Worm (Caenorhabditis elegans) whole organism, mixed stage, embryonic: Measurements from ENCODE around the gene panl-3.

Experiments used
- M03D4.4 ChIP-seq: sonication (generic microtip); optimal IDR thresholded peaks from 2 replicates; lab custom pipeline; 2017; ENCODE audit warnings: mild to moderate bottlenecking, missing genetic modification characterization, missing compliant biosample characterization
- bed-3 ChIP-seq: fragments of 200-800 bp; sonication (Bioruptor generic); optimal IDR thresholded peaks from 3 replicates; lab custom pipeline; 2018; ENCODE audit warnings: mild to moderate bottlenecking, missing genetic modification characterization, moderate library complexity, missing compliant biosample characterization
- blmp-1 ChIP-seq: fragments of 150-350 bp; optimal IDR thresholded peaks from 2 replicates; lab custom pipeline; 2014; ENCODE audit warnings: missing biosample characterization, missing genetic modification characterization
- ceh-39 ChIP-seq: fragments of 150-350 bp; optimal IDR thresholded peaks from 2 replicates; lab custom pipeline; 2014; ENCODE audit warnings: missing biosample characterization, missing genetic modification characterization
- ceh-83 ChIP-seq: fragments of 200-800 bp; sonication (Bioruptor generic); optimal IDR thresholded peaks from 2 replicates; lab custom pipeline; 2018; ENCODE audit warnings: mild to moderate bottlenecking, missing genetic modification characterization, missing compliant biosample characterization
- cnd-1 ChIP-seq: fragments of 200-800 bp; sonication (Bioruptor generic); optimal IDR thresholded peaks from 2 replicates; lab custom pipeline; 2018; ENCODE audit warnings: mild to moderate bottlenecking, missing genetic modification characterization, missing compliant biosample characterization
- elt-1 ChIP-seq: sonication (generic microtip); optimal IDR thresholded peaks from 2 replicates; lab custom pipeline; 2017; ENCODE audit warnings: missing genetic modification characterization, mild to moderate bottlenecking, missing compliant biosample characterization, antibody characterized with exemption, moderate library complexity, borderline replicate concordance; ENCODE audit not compliant: insufficient read depth
- elt-3 ChIP-seq: fragments of 150-350 bp; optimal IDR thresholded peaks from 2 replicates; lab custom pipeline; 2014; ENCODE audit warnings: missing biosample characterization, missing genetic modification characterization
- flh-1 ChIP-seq: fragments of 200-800 bp; sonication (Bioruptor generic); optimal IDR thresholded peaks from 2 replicates; lab custom pipeline; 2018; ENCODE audit warnings: mild to moderate bottlenecking, missing genetic modification characterization, moderate library complexity, missing compliant biosample characterization
- ham-2 ChIP-seq: fragments of 200-800 bp; sonication (Bioruptor generic); optimal IDR thresholded peaks from 2 replicates; lab custom pipeline; 2018; ENCODE audit warnings: mild to moderate bottlenecking, missing genetic modification characterization, missing compliant biosample characterization
- hlh-1 ChIP-seq: fragments of 150-350 bp; optimal IDR thresholded peaks from 2 replicates; lab custom pipeline; 2014; ENCODE audit warnings: missing biosample characterization, missing genetic modification reagents, missing genetic modification characterization
- lin-13 ChIP-seq: fragments of 150-350 bp; optimal IDR thresholded peaks from 2 replicates; lab custom pipeline; 2014; ENCODE audit warnings: missing biosample characterization, missing genetic modification characterization
- lin-32 ChIP-seq: fragments of 200-800 bp; sonication (Bioruptor generic); optimal IDR thresholded peaks from 2 replicates; lab custom pipeline; 2018; ENCODE audit warnings: mild to moderate bottlenecking, missing genetic modification characterization, missing compliant biosample characterization
- lsy-2 ChIP-seq: fragments of 150-350 bp; optimal IDR thresholded peaks from 2 replicates; lab custom pipeline; 2014; ENCODE audit warnings: missing biosample characterization, missing genetic modification characterization
- mep-1 ChIP-seq: fragments of 150-350 bp; optimal IDR thresholded peaks from 2 replicates; lab custom pipeline; 2017; ENCODE audit warnings: missing biosample characterization, missing genetic modification reagents, missing genetic modification characterization, inconsistent platforms
- mls-2 ChIP-seq: sonication (generic microtip); optimal IDR thresholded peaks from 2 replicates; lab custom pipeline; 2016; ENCODE audit warnings: mild to moderate bottlenecking, missing genetic modification characterization, moderate library complexity, missing compliant biosample characterization
- nhr-12 ChIP-seq: fragments of 150-350 bp; optimal IDR thresholded peaks from 2 replicates; lab custom pipeline; 2014; ENCODE audit warnings: missing biosample characterization, missing genetic modification characterization
- nhr-2 ChIP-seq: fragments of 150-350 bp; optimal IDR thresholded peaks from 2 replicates; lab custom pipeline; 2014; ENCODE audit warnings: missing biosample characterization, missing genetic modification characterization
- nhr-237 ChIP-seq: fragments of 150-350 bp; optimal IDR thresholded peaks from 2 replicates; lab custom pipeline; 2014; ENCODE audit warnings: missing biosample characterization, missing genetic modification characterization
- nhr-28 ChIP-seq: fragments of 150-350 bp; optimal IDR thresholded peaks from 2 replicates; lab custom pipeline; 2014; ENCODE audit warnings: missing biosample characterization, missing genetic modification characterization
- nhr-76 ChIP-seq: sonication (generic microtip); optimal IDR thresholded peaks from 2 replicates; lab custom pipeline; 2017; ENCODE audit warnings: missing biosample characterization, missing genetic modification characterization
- pha-4 ChIP-seq: fragments of 150-350 bp; optimal IDR thresholded peaks from 2 replicates; lab custom pipeline; 2018; ENCODE audit warnings: missing biosample characterization, missing genetic modification reagents, missing genetic modification characterization
- sem-2 ChIP-seq: fragments of 200-800 bp; sonication (Bioruptor generic); optimal IDR thresholded peaks from 2 replicates; lab custom pipeline; 2018; ENCODE audit warnings: mild to moderate bottlenecking, missing genetic modification characterization, missing compliant biosample characterization
- sptf-1 ChIP-seq: sonication (generic microtip); optimal IDR thresholded peaks from 2 replicates; lab custom pipeline; 2017; ENCODE audit warnings: mild to moderate bottlenecking, missing genetic modification characterization, moderate library complexity, missing compliant biosample characterization
- tbx-8 ChIP-seq: fragments of 200-800 bp; sonication (Bioruptor generic); optimal IDR thresholded peaks from 2 replicates; lab custom pipeline; 2018; ENCODE audit warnings: mild to moderate bottlenecking, missing genetic modification characterization, moderate library complexity, missing compliant biosample characterization
- unc-120 ChIP-seq: sonication (generic microtip); optimal IDR thresholded peaks from 2 replicates; lab custom pipeline; 2017; ENCODE audit warnings: missing genetic modification characterization, missing compliant biosample characterization; ENCODE audit not compliant: poor library complexity, severe bottlenecking
- unc-39 ChIP-seq: fragments of 150-350 bp; optimal IDR thresholded peaks from 2 replicates; lab custom pipeline; 2014; ENCODE audit warnings: missing biosample characterization, missing genetic modification characterization
- zip-8 ChIP-seq: fragments of 150-350 bp; optimal IDR thresholded peaks from 2 replicates; lab custom pipeline; 2014; ENCODE audit warnings: missing biosample characterization, missing genetic modification characterization
- ztf-11 ChIP-seq: fragments of 150-350 bp; optimal IDR thresholded peaks from 2 replicates; lab custom pipeline; 2014; ENCODE audit warnings: missing biosample characterization, missing genetic modification characterization

panl-3 gene

ce11 chrIII:9818763-9819162, at the start of gene panl-3:
Gene panl-3, plus strand, starts transcription at chrIII:9819056.
- no peak for TF ChIP-seq ztf-11 (tag; lab: Kevin White, UChicago)
- peak; percentile 37 for TF ChIP-seq sptf-1 (tag; lab: Kevin White, UChicago)
- TF ChIP-seq nhr-28 (tag; lab: Kevin White, UChicago): no peak
- peak; percentile 14 for TF ChIP-seq lin-13
- TF ChIP-seq pha-4 (tag; lab: Kevin White, UChicago): peak; percentile 23
- no peak for TF ChIP-seq unc-39 (tag; lab: Kevin White, UChicago)
- peak; percentile 4 for TF ChIP-seq lsy-2
- peak; percentile 49 for TF ChIP-seq mep-1
- peak; percentile 46 for TF ChIP-seq cnd-1 (tag; lab: Kevin White, UChicago)
- TF ChIP-seq, all 35 proteins: peak for 6

ce11 chrIII:9770590-9770989, 48.3 kb upstream of the panl-3 start:
- no peak for TF ChIP-seq mep-1
- no peak for TF ChIP-seq lsy-2
- TF ChIP-seq bed-3 (GFP tag; lab: Kevin White, UChicago): no peak
- TF ChIP-seq ceh-83 (GFP tag; lab: Kevin White, UChicago): no peak
- TF ChIP-seq, all 35 proteins: peak for 0

ce11 chrIII:9772394-9772793, 46.5 kb upstream of the panl-3 start:
- TF ChIP-seq ceh-39 (no peak), nhr-2 (no peak), sptf-1 (tag; lab: Kevin White, UChicago) (no peak), elt-1 (tag; lab: Kevin White, UChicago) (no peak), tbx-8 (GFP tag; lab: Kevin White, UChicago) (no peak), flh-1 (no peak), zip-8 (tag; lab: Kevin White, UChicago) (no peak), nhr-28 (tag; lab: Kevin White, UChicago) (no peak), cnd-1 (tag; lab: Kevin White, UChicago) (no peak), blmp-1 (tag; lab: Kevin White, UChicago) (no peak), hlh-1 (tag; lab: Kevin White, UChicago) (no peak), pha-4 (tag; lab: Kevin White, UChicago) (no peak), lin-32 (no peak), mls-2 (tag; lab: Kevin White, UChicago) (no peak), lsy-2 (no peak), elt-3 (tag; lab: Kevin White, UChicago) (no peak), lin-13 (no peak), sem-2 (no peak)

ce11 chrIII:9775916-9776315, 42.9 kb upstream of the panl-3 start:
- TF ChIP-seq ceh-39 (no peak), nhr-28 (tag; lab: Kevin White, UChicago) (no peak), hlh-1 (tag; lab: Kevin White, UChicago) (no peak), unc-39 (tag; lab: Kevin White, UChicago) (no peak)

- TF ChIP-seq ceh-39: peak; percentile 16
- TF ChIP-seq mep-1: no peak
- TF ChIP-seq unc-120: peak; percentile 20
- TF ChIP-seq, all 35 proteins: peak for 2
Measured at ce11 chrIII:9776323-9776722, 42.5 kb upstream of the panl-3 start, which contains the start of gene usp-46. Gene usp-46, plus strand, starts transcription at chrIII:9776623.

- TF ChIP-seq ceh-39 (no peak), flh-1 (no peak), mls-2 (tag; lab: Kevin White, UChicago) (no peak), nhr-76 (tag; lab: Kevin White, UChicago) (no peak), elt-1 (tag; lab: Kevin White, UChicago) (no peak), lin-32 (no peak), elt-3 (tag; lab: Kevin White, UChicago) (no peak), mep-1 (no peak), M03D4.4 (tag; lab: Kevin White, UChicago) (no peak), cnd-1 (tag; lab: Kevin White, UChicago) (no peak)
Measured at ce11 chrIII:9779080-9779479, 39.8 kb upstream of the panl-3 start.

- TF ChIP-seq unc-120 (no peak), ham-2 (GFP tag; lab: Kevin White, UChicago) (no peak), blmp-1 (tag; lab: Kevin White, UChicago) (no peak), nhr-237 (tag; lab: Kevin White, UChicago) (no peak), nhr-12 (tag; lab: Kevin White, UChicago) (no peak), sem-2 (no peak), elt-1 (tag; lab: Kevin White, UChicago) (no peak)
Measured at ce11 chrIII:9780254-9780653, 38.6 kb upstream of the panl-3 start, which contains the start of gene sqv-3. Gene sqv-3, minus strand, starts transcription at chrIII:9780354.
